Fruit fly (Drosophila melanogaster): ENCODE results near the gene CG32176.
A peak's percentile ranks its signal among the peaks of the same experiment; 100 is the strongest.

CG32176 gene

DNA sequence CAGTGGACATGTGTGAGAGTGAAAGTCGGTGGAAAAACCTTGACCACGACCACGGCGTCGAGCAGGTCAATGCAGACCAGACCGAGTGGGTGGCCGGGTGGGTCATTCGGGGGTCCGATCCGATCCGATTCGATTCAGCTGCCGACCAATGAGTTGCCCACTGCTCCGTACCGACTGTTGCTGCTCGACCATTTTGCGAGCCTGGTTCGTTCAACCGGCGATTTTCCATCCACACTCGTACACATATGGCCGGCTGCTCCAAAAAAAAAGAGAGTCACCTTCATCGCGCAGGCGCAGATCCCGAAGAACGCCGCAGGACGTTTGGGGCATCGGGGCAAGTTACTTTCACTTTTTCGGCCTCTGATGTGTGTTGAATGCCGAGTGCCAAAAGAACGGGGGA is 10.9 kb downstream of the CG32176 start:
- TF ChIP-seq CG17801 (GFP tag; optimal IDR thresholded peaks at IDR 0.05; ENCODE audit: partially characterized antibody) = no peak

dm6 chr3L:17445629-17446431 is 12.2 kb downstream of the CG32176 start:
- no peak for TF ChIP-seq CG17801 (GFP tag; optimal IDR thresholded peaks at IDR 0.05; ENCODE audit: partially characterized antibody)

DNA sequence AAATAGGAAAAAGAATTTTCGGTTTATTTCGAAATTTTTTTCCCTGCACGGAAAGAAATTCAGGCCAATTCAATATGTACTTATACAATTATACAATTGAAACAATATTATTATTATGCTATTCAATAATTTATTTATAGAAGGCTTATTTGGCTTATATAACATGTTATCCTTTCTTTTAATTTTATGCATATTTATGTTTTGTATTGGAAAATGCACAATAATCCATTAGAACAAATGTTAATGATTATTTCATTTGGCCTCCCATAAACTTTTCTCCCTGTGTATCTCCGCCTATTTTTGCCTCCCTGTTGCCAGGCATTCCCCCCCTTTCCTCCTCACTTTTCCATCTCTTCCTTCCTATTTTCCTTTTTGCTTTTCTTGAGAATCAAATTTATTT is 14.2 kb downstream of the CG32176 start:
- TF ChIP-seq CG17801 (GFP tag; optimal IDR thresholded peaks at IDR 0.05; ENCODE audit: partially characterized antibody) = no peak

DNA sequence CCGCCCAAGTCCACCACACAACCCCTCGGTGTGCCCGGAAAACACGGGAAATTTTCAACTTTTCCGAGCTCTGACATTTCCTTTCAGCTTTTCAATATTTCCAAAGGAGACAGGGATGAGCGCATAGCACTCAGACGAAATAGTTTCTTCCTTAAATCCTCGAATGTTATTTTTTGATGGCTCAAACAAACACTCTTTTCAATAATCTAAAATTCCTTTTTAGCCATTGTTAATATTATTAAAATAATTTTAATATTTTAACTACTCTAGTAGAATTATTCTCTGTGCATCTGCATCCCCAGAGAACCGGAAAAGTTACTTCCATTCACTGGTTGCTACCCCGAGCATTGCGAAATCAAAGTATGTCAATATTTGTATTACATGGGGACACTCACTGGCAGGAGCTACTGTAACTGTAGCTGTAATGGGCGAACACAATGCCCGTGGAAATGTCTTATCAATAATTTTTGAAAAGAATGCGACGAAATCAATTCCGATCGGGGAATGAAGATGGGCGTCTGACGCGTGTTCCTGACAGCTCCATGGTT is 24.1 kb downstream of the CG32176 start:
- no peak for TF ChIP-seq CG17801 (GFP tag; optimal IDR thresholded peaks at IDR 0.05; ENCODE audit: partially characterized antibody)

DNA sequence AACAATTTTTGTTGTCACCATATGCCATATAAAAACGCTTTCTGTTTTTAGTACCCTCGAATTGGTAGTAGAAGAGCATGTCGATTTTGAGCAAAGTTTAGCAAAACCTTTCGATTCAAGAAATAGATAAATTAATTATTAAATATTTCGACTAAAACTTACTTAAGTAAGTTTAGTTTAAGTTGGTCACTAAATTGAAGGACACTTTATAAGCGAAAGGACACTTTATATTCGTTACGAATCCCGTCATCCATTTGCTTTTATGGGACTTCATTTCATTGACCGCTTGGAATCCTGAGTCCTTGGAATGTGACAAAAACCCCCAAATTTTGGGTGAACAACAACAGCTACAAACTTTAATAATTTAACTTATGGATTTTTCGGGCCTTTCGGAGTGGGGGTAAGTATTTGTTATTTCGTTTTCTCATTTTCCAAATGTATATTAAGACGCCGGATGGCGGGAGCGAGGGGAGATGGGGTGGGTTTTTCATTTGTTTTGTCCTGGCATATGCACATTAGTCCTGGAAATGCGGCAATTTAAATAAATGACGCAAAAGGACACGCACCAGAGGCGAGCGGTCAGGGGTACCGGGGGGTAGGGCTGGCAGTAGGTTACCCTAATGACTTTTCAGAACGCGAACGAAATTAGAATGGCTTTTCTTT is 25.3 kb downstream of the CG32176 start:
- no peak for TF ChIP-seq CG17801 (GFP tag; optimal IDR thresholded peaks at IDR 0.05; ENCODE audit: partially characterized antibody)

DNA sequence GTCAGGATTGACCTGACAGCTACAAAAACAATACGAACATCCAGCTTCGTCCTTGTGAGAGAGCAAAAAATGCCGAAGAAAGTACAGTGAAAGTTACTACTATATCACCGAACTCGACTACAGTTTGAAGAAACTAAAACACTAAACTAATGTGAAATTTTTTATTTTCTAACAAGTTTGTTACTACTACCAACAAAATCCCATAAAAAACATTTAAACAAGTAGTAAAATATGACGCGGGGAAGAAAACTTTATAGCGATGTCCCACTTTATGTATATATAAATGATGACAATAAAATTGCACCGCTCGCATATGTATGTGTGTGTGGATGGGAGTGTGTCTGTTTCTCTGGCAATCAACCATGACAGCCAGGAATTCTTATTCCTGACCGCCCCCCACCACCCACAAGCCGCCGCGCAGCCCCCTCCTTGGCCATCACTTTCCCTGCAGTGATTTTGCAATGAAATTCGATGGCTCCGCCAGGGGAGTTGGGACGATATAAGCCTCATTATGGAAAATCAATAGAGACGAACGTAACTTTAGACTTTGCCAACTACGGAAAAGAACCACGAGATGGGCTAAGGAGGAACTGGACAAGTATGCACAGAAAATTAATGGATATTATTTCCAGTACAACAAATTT is 27.8 kb downstream of the CG32176 start:
- no peak for TF ChIP-seq CG17801 (GFP tag; optimal IDR thresholded peaks at IDR 0.05; ENCODE audit: partially characterized antibody)

DNA sequence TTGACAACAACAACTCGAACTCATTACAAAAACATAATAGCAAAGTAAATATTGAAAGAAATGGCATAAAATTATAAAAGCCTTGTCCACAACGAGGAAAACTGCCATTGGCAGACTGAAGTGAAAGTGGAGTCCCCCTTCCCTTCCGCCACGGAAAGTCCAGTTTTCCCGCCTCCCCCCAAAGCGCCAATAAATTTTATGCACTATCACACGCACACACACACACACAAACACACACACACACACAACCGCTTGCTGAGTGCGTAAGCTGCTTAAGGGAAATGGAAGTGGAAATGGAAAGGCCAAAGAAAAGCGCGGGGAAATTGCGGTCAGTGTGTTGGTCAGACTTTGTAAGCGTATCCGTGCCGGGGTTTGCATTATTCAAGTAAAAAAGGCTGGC is 28.8 kb downstream of the CG32176 start:
- no peak for TF ChIP-seq CG17801 (GFP tag; optimal IDR thresholded peaks at IDR 0.05; ENCODE audit: partially characterized antibody)

dm6 chr3L:17465804-17466203 is 32.1 kb downstream of the CG32176 start, which contains the start of gene QIL1:
QIL1 (plus strand) TSS chr3L:17465945.
- TF ChIP-seq CG17801 (GFP tag; optimal IDR thresholded peaks at IDR 0.05; ENCODE audit: partially characterized antibody) = no peak

DNA sequence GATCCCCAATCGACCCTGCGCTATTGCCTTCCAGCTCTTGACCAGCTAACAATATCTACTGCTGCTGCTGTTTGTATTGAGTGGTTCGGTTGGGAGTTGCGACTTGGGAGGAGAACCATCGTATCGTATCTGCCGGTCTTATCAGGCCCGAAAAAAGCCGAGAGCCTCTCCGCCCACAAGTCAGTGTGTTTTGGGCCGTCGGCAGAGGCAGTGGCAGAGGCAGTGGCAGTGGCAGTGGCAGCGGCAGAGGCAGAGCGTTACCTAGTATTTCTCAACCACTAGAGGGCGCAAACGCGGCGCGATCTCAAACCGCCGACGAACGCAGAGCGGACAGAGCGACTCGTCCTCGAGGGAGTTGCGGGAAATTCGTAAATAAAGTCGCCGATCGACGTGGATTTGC is 36.4 kb downstream of the CG32176 start, which contains the start of gene SecCl:
Gene SecCl (plus strand): TSS at position 18 of the 400 bp plus-strand sequence.
- TF ChIP-seq CG17801 (GFP tag; optimal IDR thresholded peaks at IDR 0.05; ENCODE audit: partially characterized antibody) = no peak

DNA sequence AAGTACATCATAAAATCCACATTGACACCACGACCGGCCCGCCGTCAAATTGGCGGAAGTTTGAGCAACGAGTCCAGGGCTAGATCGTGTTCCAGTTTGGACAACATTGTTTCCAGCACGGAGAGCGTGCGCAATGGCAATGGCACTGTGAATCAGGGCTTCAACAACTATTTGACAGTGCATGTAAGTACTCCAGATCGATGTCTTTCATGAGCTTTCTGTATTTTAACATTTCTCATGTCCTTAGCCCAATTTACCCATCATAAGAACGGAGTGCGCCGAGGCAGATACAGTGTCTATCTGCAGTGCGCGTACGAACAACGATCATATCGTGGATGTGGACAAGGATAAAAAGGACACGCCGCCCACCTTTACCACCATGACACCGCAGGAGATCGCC is 40.2 kb downstream of the CG32176 start:
- no peak for TF ChIP-seq CG17801 (GFP tag; optimal IDR thresholded peaks at IDR 0.05; ENCODE audit: partially characterized antibody)

- peak; percentile 3 for TF ChIP-seq CG17801 (GFP tag; optimal IDR thresholded peaks at IDR 0.05; ENCODE audit: partially characterized antibody)
Measured at dm6 chr3L:17474711-17475451, 41.2 kb downstream of the CG32176 start, which contains the start of the genes UQCR-Q and CG46525. UQCR-Q (plus strand) TSS chr3L:17474761. CG46525 (plus strand) TSS chr3L:17475220.

- peak; percentile 56 for TF ChIP-seq CG17801 (GFP tag; optimal IDR thresholded peaks at IDR 0.05; ENCODE audit: partially characterized antibody)
Measured at dm6 chr3L:17475979-17476393, 42.3 kb downstream of the CG32176 start, which contains the start of gene CG34250. CG34250 (plus strand) TSS chr3L:17476222.

dm6 chr3L:17476496-17476895 is 42.8 kb downstream of the CG32176 start:
- no peak for TF ChIP-seq CG17801 (GFP tag; optimal IDR thresholded peaks at IDR 0.05; ENCODE audit: partially characterized antibody)

DNA sequence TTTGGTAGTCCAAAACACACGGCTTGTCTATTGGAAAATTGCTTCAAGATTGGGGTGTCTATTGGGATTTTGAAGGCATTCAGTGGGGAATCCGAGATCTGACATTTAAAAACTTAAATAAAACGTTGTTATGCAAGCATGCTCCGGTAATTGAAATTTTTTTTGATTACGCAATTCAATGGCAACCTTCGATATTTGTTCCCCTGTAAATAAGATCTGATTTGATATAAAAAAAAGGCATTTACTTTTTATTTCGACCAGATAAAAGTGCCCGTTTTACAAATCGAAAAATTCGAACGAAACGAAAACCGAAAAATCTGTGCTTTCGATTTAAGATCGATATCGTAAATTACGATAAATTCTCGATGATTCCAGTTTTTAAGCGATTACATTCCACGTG is 45.2 kb downstream of the CG32176 start, which contains the start of the genes CG13733 and qjt:
Gene CG13733 (minus strand): TSS at position 101 of the 400 bp plus-strand sequence.
Gene qjt (plus strand): TSS at position 271 of the 400 bp plus-strand sequence.
- TF ChIP-seq CG17801 (GFP tag; optimal IDR thresholded peaks at IDR 0.05; ENCODE audit: partially characterized antibody) = no peak

Measured in ovary, adult (tissue).